Fruit fly (Drosophila melanogaster) whole organism, adult: ENCODE data around the gene fws.

Source experiments
- CG11617 ChIP-seq: fragments of 200-800 bp; sonication (Bioruptor generic); optimal IDR thresholded peaks from 2 replicates; lab custom pipeline; 2017; ENCODE audit warnings: mild to moderate bottlenecking, missing biosample characterization, missing genetic modification reagents, missing genetic modification characterization
- CG12768 ChIP-seq: fragments of 200-800 bp; sonication (Bioruptor generic); optimal IDR thresholded peaks from 2 replicates; lab custom pipeline; 2017; ENCODE audit warnings: missing biosample characterization, missing genetic modification characterization, mild to moderate bottlenecking, moderate library complexity, missing genetic modification reagents
- CG14711 ChIP-seq: fragments of 200-800 bp; sonication (Bioruptor generic); optimal IDR thresholded peaks from 2 replicates; lab custom pipeline; 2018; ENCODE audit warnings: missing biosample characterization, mild to moderate bottlenecking, missing genetic modification characterization, moderate library complexity
- CG1620 ChIP-seq: fragments of 200-800 bp; sonication (Bioruptor generic); optimal IDR thresholded peaks from 2 replicates; lab custom pipeline; 2016; ENCODE audit warnings: missing biosample characterization, missing genetic modification characterization
- CG33017 ChIP-seq: fragments of 200-800 bp; sonication (Bioruptor generic); optimal IDR thresholded peaks from 2 replicates; lab custom pipeline; 2018; ENCODE audit warnings: missing biosample characterization, mild to moderate bottlenecking, missing genetic modification characterization, moderate library complexity
- CG5204 ChIP-seq: fragments of 200-800 bp; sonication (Bioruptor generic); optimal IDR thresholded peaks from 2 replicates; lab custom pipeline; 2016; ENCODE audit warnings: missing biosample characterization, missing genetic modification characterization
- CG7045 ChIP-seq: fragments of 200-800 bp; sonication (Bioruptor generic); optimal IDR thresholded peaks from 2 replicates; lab custom pipeline; 2017; ENCODE audit warnings: missing biosample characterization, mild to moderate bottlenecking, missing genetic modification characterization
- CG7101 ChIP-seq: fragments of 200-800 bp; sonication (Bioruptor generic); optimal IDR thresholded peaks from 2 replicates; lab custom pipeline; 2018; ENCODE audit warnings: missing biosample characterization, mild to moderate bottlenecking, missing genetic modification characterization, moderate library complexity
- Clk ChIP-seq: fragments of 200-800 bp; sonication (Bioruptor generic); optimal IDR thresholded peaks from 2 replicates; lab custom pipeline; 2017; ENCODE audit warnings: missing biosample characterization, missing genetic modification characterization
- Crg-1 ChIP-seq: fragments of 200-800 bp; sonication (Bioruptor generic); optimal IDR thresholded peaks from 2 replicates; lab custom pipeline; 2016; ENCODE audit warnings: missing biosample characterization, missing genetic modification characterization
- Hr96 ChIP-seq: fragments of 200-800 bp; sonication (Bioruptor generic); optimal IDR thresholded peaks from 2 replicates; lab custom pipeline; 2016; ENCODE audit warnings: missing biosample characterization, missing genetic modification characterization
- Mnt ChIP-seq: fragments of 200-800 bp; sonication (Bioruptor generic); optimal IDR thresholded peaks from 2 replicates; lab custom pipeline; 2016; ENCODE audit warnings: missing biosample characterization, mild to moderate bottlenecking, missing genetic modification characterization
- bab1 ChIP-seq: fragments of 200-800 bp; sonication (Bioruptor generic); optimal IDR thresholded peaks from 3 replicates; lab custom pipeline; 2019; ENCODE audit warnings: missing biosample characterization, mild to moderate bottlenecking, missing genetic modification characterization, moderate library complexity
- cic ChIP-seq: fragments of 200-800 bp; sonication (Bioruptor generic); optimal IDR thresholded peaks from 2 replicates; lab custom pipeline; 2017; ENCODE audit warnings: missing biosample characterization, mild to moderate bottlenecking, missing genetic modification characterization, moderate library complexity
- cnc ChIP-seq, 2 experiments: fragments of >200 bp; optimal IDR thresholded peaks; 2 replicates each; lab custom pipeline; 2017
- kay ChIP-seq: fragments of 200-800 bp; sonication (Bioruptor generic); peaks from one replicate; lab custom pipeline; 2016; ENCODE audit warnings: missing biosample characterization, missing genetic modification characterization, borderline replicate concordance
- ovo ChIP-seq: fragments of 200-800 bp; sonication (Bioruptor generic); optimal IDR thresholded peaks from 2 replicates; lab custom pipeline; 2016; ENCODE audit warnings: missing biosample characterization, missing genetic modification characterization
- pad ChIP-seq: fragments of 200-800 bp; sonication (Bioruptor generic); optimal IDR thresholded peaks from 3 replicates; lab custom pipeline; 2017; ENCODE audit warnings: missing biosample characterization, missing genetic modification characterization, mild to moderate bottlenecking, moderate library complexity, missing genetic modification reagents
- tj ChIP-seq: fragments of 200-800 bp; sonication (Bioruptor generic); optimal IDR thresholded peaks from 3 replicates; lab custom pipeline; 2017; ENCODE audit warnings: missing biosample characterization, mild to moderate bottlenecking, missing genetic modification characterization, moderate library complexity
- toe ChIP-seq: fragments of 200-800 bp; sonication (Bioruptor generic); optimal IDR thresholded peaks from 2 replicates; lab custom pipeline; 2016; ENCODE audit warnings: missing biosample characterization, missing genetic modification characterization

Gene fws

dm6 chr2L:17477710-17478109, 3.1 kb downstream of the fws start, which contains the start of gene cass:
Gene cass (minus strand): TSS chr2L:17477888.
- peak; percentile 73 for TF ChIP-seq bab1 (GFP tag; lab: Kevin White, UChicago)
- TF ChIP-seq CG11617, result peak; percentile 8
- peak; percentile 33 for TF ChIP-seq Mnt (GFP tag; lab: Kevin White, UChicago)
- TF ChIP-seq pad (GFP tag; lab: Kevin White, UChicago), result peak; percentile 19
- TF ChIP-seq ovo (GFP tag; lab: Kevin White, UChicago), result peak; percentile 98
- TF ChIP-seq tj (GFP tag; lab: Kevin White, UChicago), result no peak
- peak; percentile 18 for TF ChIP-seq cic
- no peak for TF ChIP-seq CG7101 (tag; lab: Kevin White, UChicago)

dm6 chr2L:17472582-17473524, 8.0 kb downstream of the fws start, which contains the start of gene BicD:
Gene BicD (minus strand): TSS chr2L:17473215.
- peak; percentile 6 for TF ChIP-seq CG14711
- TF ChIP-seq cic, result no peak
- no peak for TF ChIP-seq CG33017 (tag; lab: Kevin White, UChicago)
- no peak for TF ChIP-seq Crg-1 (GFP tag; lab: Kevin White, UChicago)
- peak; percentile 37 for TF ChIP-seq pad (GFP tag; lab: Kevin White, UChicago)
- TF ChIP-seq bab1 (GFP tag; lab: Kevin White, UChicago), result peak; percentile 38
- no peak for TF ChIP-seq Clk (GFP tag; lab: Kevin White, UChicago)
- peak; percentile 4 for TF ChIP-seq tj (GFP tag; lab: Kevin White, UChicago)
- TF ChIP-seq CG7101 (tag; lab: Kevin White, UChicago), result no peak
- TF ChIP-seq CG7045 (GFP tag; lab: Kevin White, UChicago), result peak; percentile 4
- no peak for TF ChIP-seq toe (GFP tag; lab: Kevin White, UChicago)
- TF ChIP-seq CG1620, result no peak
- TF ChIP-seq Hr96 (GFP tag; lab: Kevin White, UChicago), result no peak
- no peak for TF ChIP-seq kay (GFP tag; lab: Kevin White, UChicago)
- TF ChIP-seq Mnt (GFP tag; lab: Kevin White, UChicago), result no peak
- no peak for TF ChIP-seq cnc (optimal IDR thresholded peaks at IDR 0.05; lab: Kevin White, UChicago)
- peak; percentile 40 for TF ChIP-seq ovo (GFP tag; lab: Kevin White, UChicago)
- no peak for TF ChIP-seq CG5204 (GFP tag; lab: Kevin White, UChicago)
- peak; percentile 36 for TF ChIP-seq CG11617
- TF ChIP-seq CG12768 (GFP tag; lab: Kevin White, UChicago), result peak; percentile 54

dm6 chr2L:17471524-17471923, 9.3 kb downstream of the fws start, which contains the start of gene Sgt:
Gene Sgt (plus strand): TSS chr2L:17471603.
- TF ChIP-seq Clk (GFP tag; lab: Kevin White, UChicago) (no peak), bab1 (GFP tag; lab: Kevin White, UChicago) (no peak), CG33017 (tag; lab: Kevin White, UChicago) (no peak), CG1620 (no peak), CG11617 (no peak), Crg-1 (GFP tag; lab: Kevin White, UChicago) (no peak), cnc (optimal IDR thresholded peaks at IDR 0.05; lab: Kevin White, UChicago) (no peak), ovo (GFP tag; lab: Kevin White, UChicago) (no peak)

dm6 chr2L:17470630-17471029, 10.2 kb downstream of the fws start:
- no peak for TF ChIP-seq kay (GFP tag; lab: Kevin White, UChicago)
- no peak for TF ChIP-seq cic
- no peak for TF ChIP-seq ovo (GFP tag; lab: Kevin White, UChicago)
- TF ChIP-seq cnc (optimal IDR thresholded peaks at IDR 0.05; lab: Kevin White, UChicago), result no peak
- TF ChIP-seq Clk (GFP tag; lab: Kevin White, UChicago), result no peak
- no peak for TF ChIP-seq Crg-1 (GFP tag; lab: Kevin White, UChicago)
- TF ChIP-seq pad (GFP tag; lab: Kevin White, UChicago), result no peak
- no peak for TF ChIP-seq Hr96 (GFP tag; lab: Kevin White, UChicago)

dm6 chr2L:17466950-17467349, 13.9 kb downstream of the fws start:
- no peak for TF ChIP-seq CG33017 (tag; lab: Kevin White, UChicago)
- no peak for TF ChIP-seq ovo (GFP tag; lab: Kevin White, UChicago)
- TF ChIP-seq CG14711, result no peak
- TF ChIP-seq cnc (optimal IDR thresholded peaks at IDR 0.05; lab: Kevin White, UChicago), result no peak
- TF ChIP-seq Hr96 (GFP tag; lab: Kevin White, UChicago), result no peak
- no peak for TF ChIP-seq bab1 (GFP tag; lab: Kevin White, UChicago)
- TF ChIP-seq pad (GFP tag; lab: Kevin White, UChicago), result no peak
- no peak for TF ChIP-seq kay (GFP tag; lab: Kevin White, UChicago)
- TF ChIP-seq CG5204 (GFP tag; lab: Kevin White, UChicago), result no peak
- TF ChIP-seq cic, result no peak
- no peak for TF ChIP-seq Clk (GFP tag; lab: Kevin White, UChicago)
- TF ChIP-seq Crg-1 (GFP tag; lab: Kevin White, UChicago), result no peak
- no peak for TF ChIP-seq CG7045 (GFP tag; lab: Kevin White, UChicago)
- TF ChIP-seq CG7101 (tag; lab: Kevin White, UChicago), result no peak
- no peak for TF ChIP-seq CG11617
- TF ChIP-seq toe (GFP tag; lab: Kevin White, UChicago), result no peak
- TF ChIP-seq tj (GFP tag; lab: Kevin White, UChicago), result no peak
- TF ChIP-seq CG12768 (GFP tag; lab: Kevin White, UChicago), result no peak
- no peak for TF ChIP-seq Mnt (GFP tag; lab: Kevin White, UChicago)
